Worm (Caenorhabditis elegans): Measurements from ENCODE around the gene sdz-36.
A peak's percentile ranks its signal among the peaks of the same experiment; 100 is the strongest.

The sdz-36 gene

ce11 chrIV:9739001-9739400 lies 48.3 kb downstream of the sdz-36 start (continued):
- TF ChIP-seq die-1 (tag; optimal IDR thresholded peaks at IDR 0.05) (no peak), lin-54 (GFP tag; optimal IDR thresholded peaks at IDR 0.05) (peak; percentile 37), F49E8.2 (tag; optimal IDR thresholded peaks at IDR 0.05; ENCODE audit: insufficient read depth) (peak; percentile 59), nhr-80 (tag; optimal IDR thresholded peaks at IDR 0.05) (no peak), cebp-1 (GFP tag; IDR thresholded peaks at IDR 0.05) (no peak), cebp-1 (tag; optimal IDR thresholded peaks at IDR 0.05) (peak; percentile 42), snpc-4 (GFP tag; optimal IDR thresholded peaks at IDR 0.05) (peak; percentile 40), snpc-4 (tag; optimal IDR thresholded peaks at IDR 0.05) (peak in 2 of 4 experiments; percentile 16 to 53), Y67H2A.10 (GFP tag; conservative IDR thresholded peaks at IDR 0.05) (no peak), rcor-1 (GFP tag; IDR thresholded peaks at IDR 0.05) (peak; percentile 51), lin-26 (GFP tag; IDR thresholded peaks at IDR 0.05) (no peak; the same call in 1 of the 2 replicates), dox-1 (GFP tag; IDR thresholded peaks at IDR 0.05) (no peak), K12H6.12 (tag; optimal IDR thresholded peaks at IDR 0.05) (no peak), rpc-1 (optimal IDR thresholded peaks at IDR 0.05) (no peak), rpc-1 (tag; optimal IDR thresholded peaks at IDR 0.05) (no peak), ceh-91 (GFP tag; IDR thresholded peaks at IDR 0.05) (no peak), fkh-3 (tag; optimal IDR thresholded peaks at IDR 0.05) (no peak), xnd-1 (tag; optimal IDR thresholded peaks at IDR 0.05) (peak; percentile 43), ceh-58 (GFP tag; IDR thresholded peaks at IDR 0.05) (no peak), B0261.1 (tag; optimal IDR thresholded peaks at IDR 0.05) (no peak), T07F8.4 (tag; optimal IDR thresholded peaks at IDR 0.05) (no peak), ztf-3 (GFP tag; optimal IDR thresholded peaks at IDR 0.05) (no peak), akir-1 (GFP tag; optimal IDR thresholded peaks at IDR 0.05) (no peak), F39B2.1 (GFP tag; IDR thresholded peaks at IDR 0.05) (0 out of 2 replicates have a peak, but pooled peaks have one; percentile 34), sptf-2 (GFP tag; optimal IDR thresholded peaks at IDR 0.05) (no peak), F37B4.10 (GFP tag; IDR thresholded peaks at IDR 0.05) (no peak), lsy-27 (tag; optimal IDR thresholded peaks at IDR 0.05; ENCODE audit: borderline replicate concordance, insufficient read depth) (no peak), Y53F4B.3 (GFP tag; IDR thresholded peaks at IDR 0.05) (no peak), unc-62 (GFP tag; optimal IDR thresholded peaks at IDR 0.05) (no peak), mel-28 (tag; optimal IDR thresholded peaks at IDR 0.05; ENCODE audit: borderline replicate concordance) (no peak), ztf-25 (GFP tag; IDR thresholded peaks at IDR 0.05) (no peak), D2030.7 (GFP tag; IDR thresholded peaks at IDR 0.05) (peak; percentile 45), snpc-3.4 (tag; optimal IDR thresholded peaks at IDR 0.05) (no peak), egl-44 (GFP tag; IDR thresholded peaks at IDR 0.05) (no peak), C17E4.6 (GFP tag; IDR thresholded peaks at IDR 0.05) (peak; percentile 70; the same call in 1 of the 2 replicates), ztf-28 (GFP tag; IDR thresholded peaks at IDR 0.05) (no peak), tbx-9 (tag; optimal IDR thresholded peaks at IDR 0.05; ENCODE audit: borderline replicate concordance) (peak; percentile 48), zfh-2 (GFP tag; conservative IDR thresholded peaks at IDR 0.05) (no peak), pbrm-1 (GFP tag; IDR thresholded peaks at IDR 0.05) (no peak), Y79H2A.3 (GFP tag; conservative IDR thresholded peaks at IDR 0.05) (0 out of 2 replicates have a peak, but pooled peaks have one; percentile 49), mes-4 (tag; optimal IDR thresholded peaks at IDR 0.05) (no peak), rec-8 (tag; optimal IDR thresholded peaks at IDR 0.05) (no peak), lag-1 (GFP tag; IDR thresholded peaks at IDR 0.05) (no peak), athp-1 (tag; optimal IDR thresholded peaks at IDR 0.05) (no peak), bed-2 (GFP tag; IDR thresholded peaks at IDR 0.05) (no peak), ztf-18 (tag; optimal IDR thresholded peaks at IDR 0.05) (no peak), F23B12.7 (tag; optimal IDR thresholded peaks at IDR 0.05; ENCODE audit: insufficient read depth) (no peak), efl-1 (GFP tag; optimal IDR thresholded peaks at IDR 0.05) (peak; percentile 33), nhr-27 (tag; optimal IDR thresholded peaks at IDR 0.05) (no peak)

Data from whole organism, young adult.